Fruit fly (Drosophila melanogaster): Measurements from ENCODE around the gene vn.

vn gene

DNA sequence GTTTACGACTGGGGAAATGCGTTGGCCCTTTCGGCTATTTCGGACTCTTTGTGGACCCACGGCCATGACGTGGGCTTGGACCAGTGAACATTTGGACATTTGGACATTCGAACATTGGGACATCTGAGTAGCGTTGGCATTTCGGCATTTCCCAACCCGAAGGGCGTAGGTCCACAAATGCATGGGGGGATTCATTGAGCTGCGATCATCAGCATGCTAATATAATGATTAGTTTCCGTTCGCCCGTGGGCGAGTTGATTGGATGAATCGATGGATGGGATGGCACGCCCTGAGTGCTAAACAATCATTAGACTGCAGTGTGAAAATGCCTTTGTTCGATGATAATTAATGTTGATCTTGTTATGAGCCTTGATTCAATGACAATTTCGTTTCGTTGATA, 58.0 kb downstream of the vn start (continued):
- no peak for TF ChIP-seq lab (GFP tag; optimal IDR thresholded peaks at IDR 0.05)

DNA sequence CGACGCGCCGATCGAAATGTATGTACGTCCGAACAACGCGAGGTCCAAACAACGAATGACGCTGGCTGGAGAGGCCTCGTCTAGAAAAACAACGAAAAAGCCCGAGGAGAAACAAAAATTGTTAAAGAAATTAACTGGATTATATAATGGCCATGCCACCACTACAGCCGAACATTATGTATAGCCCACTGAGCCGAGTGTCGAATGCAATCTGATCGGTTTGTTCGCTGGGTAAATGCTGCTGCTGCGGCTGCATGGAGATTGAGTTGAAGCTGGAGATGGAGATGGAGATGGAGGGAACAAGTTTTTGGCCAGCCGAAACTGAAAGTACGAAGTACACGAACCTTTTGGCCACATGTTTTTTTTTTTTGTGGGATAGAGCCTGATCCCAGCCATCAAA, 58.9 kb downstream of the vn start, which contains the start of gene Cralbp:
Gene Cralbp (minus strand): TSS at position 115 of the 400 bp plus-strand sequence.
- TF ChIP-seq oc (tag; optimal IDR thresholded peaks at IDR 0.05) (peak; percentile 45), Blimp-1 (GFP tag; optimal IDR thresholded peaks at IDR 0.05) (peak; percentile 54), C15 (GFP tag; IDR thresholded peaks at IDR 0.05) (no peak), Deaf1 (tag; optimal IDR thresholded peaks at IDR 0.05) (peak; percentile 77), NfI (GFP tag; optimal IDR thresholded peaks at IDR 0.05) (no peak), gcm2 (GFP tag; optimal IDR thresholded peaks at IDR 0.05) (no peak), CG12769 (tag; optimal IDR thresholded peaks at IDR 0.05) (peak; percentile 38), Ets65A (GFP tag) (peak; percentile 69), Drgx (GFP tag; IDR thresholded peaks at IDR 0.05) (0 out of 2 replicates have a peak, but pooled peaks have one; percentile 22), CG1647 (GFP tag; optimal IDR thresholded peaks at IDR 0.05) (no peak), hth (optimal IDR thresholded peaks at IDR 0.05) (no peak), ase (GFP tag; IDR thresholded peaks at IDR 0.05) (no peak), jing (GFP tag; optimal IDR thresholded peaks at IDR 0.05) (no peak), chinmo (GFP tag; IDR thresholded peaks at IDR 0.05; ENCODE audit: partially characterized antibody) (0 out of 4 replicates have a peak, but pooled peaks have one; percentile 71), CG17568 (GFP tag; optimal IDR thresholded peaks at IDR 0.05) (no peak), Med (GFP tag) (peak; percentile 45), CG5180 (GFP tag; optimal IDR thresholded peaks at IDR 0.05) (peak; percentile 16), Pdp1 (GFP tag; optimal IDR thresholded peaks at IDR 0.05) (peak in 1 of 2 experiments; percentile 89), sqz (GFP tag; optimal IDR thresholded peaks at IDR 0.05) (peak; percentile 30), zfh1 (GFP tag; IDR thresholded peaks at IDR 0.05) (no peak), pan (optimal IDR thresholded peaks at IDR 0.05) (no peak), pan (GFP tag; optimal IDR thresholded peaks at IDR 0.05 in 1 of 2, IDR thresholded peaks at IDR 0.05 in 1 of 2) (no peak), pho (GFP tag; optimal IDR thresholded peaks at IDR 0.05) (no peak), CG2712 (tag; optimal IDR thresholded peaks at IDR 0.05) (no peak)

DNA sequence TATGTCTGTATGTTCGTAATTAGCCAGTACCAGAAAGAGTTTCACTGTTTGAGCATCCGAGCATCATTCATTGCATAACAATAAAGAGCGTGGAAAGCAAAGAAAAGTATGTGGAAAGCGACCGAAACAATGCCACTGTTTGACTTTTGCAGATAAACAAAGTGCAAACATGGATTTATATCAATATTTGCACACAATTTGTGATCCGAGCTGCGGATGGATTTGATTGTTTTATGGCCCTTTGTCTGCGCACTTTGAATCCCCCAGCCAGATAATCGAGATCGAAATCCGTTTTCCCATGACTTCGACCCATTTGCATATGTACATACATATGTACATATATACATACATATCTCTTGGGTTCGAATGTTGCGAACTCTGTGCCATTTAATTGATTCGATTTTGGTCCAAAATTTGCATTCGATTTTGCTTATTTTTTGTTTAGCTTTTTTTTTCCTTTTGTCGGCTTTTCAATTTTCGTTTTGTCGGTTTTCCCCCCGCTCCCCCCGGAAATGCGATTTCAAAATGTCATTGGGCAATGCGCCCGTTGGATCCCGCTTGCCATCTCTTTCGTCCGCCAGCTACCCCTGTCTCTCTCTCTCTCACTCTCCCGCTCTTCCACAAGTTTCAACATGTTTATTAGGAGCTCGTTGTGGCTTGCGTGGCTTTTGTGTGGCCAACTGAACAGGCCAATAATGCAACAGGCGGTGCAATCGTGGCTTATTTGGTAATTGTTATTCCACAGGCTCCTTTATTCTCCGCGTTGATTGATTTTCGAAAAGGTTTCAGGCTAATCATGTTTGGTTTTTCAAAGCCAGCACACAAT, 60.0 kb downstream of the vn start:
- TF ChIP-seq NfI (GFP tag; optimal IDR thresholded peaks at IDR 0.05): no peak
- TF ChIP-seq CHES-1-like (GFP tag; optimal IDR thresholded peaks at IDR 0.05): no peak
- TF ChIP-seq sd (tag; optimal IDR thresholded peaks at IDR 0.05): no peak
- TF ChIP-seq Lim3 (GFP tag; IDR thresholded peaks at IDR 0.05): no peak
- no peak; the same call in 2 of the 3 replicates for TF ChIP-seq B-H1 (GFP tag; IDR thresholded peaks at IDR 0.05)
- TF ChIP-seq CG1233 (GFP tag; optimal IDR thresholded peaks at IDR 0.05): peak; percentile 26
- TF ChIP-seq CG13624 (GFP tag; optimal IDR thresholded peaks at IDR 0.05): no peak
- TF ChIP-seq Fer1 (GFP tag; optimal IDR thresholded peaks at IDR 0.05): no peak
- no peak for TF ChIP-seq CG17361 (GFP tag; IDR thresholded peaks at IDR 0.05)
- TF ChIP-seq CG1647 (GFP tag; optimal IDR thresholded peaks at IDR 0.05): no peak
- no peak for TF ChIP-seq CG3995 (GFP tag; optimal IDR thresholded peaks at IDR 0.05)
- TF ChIP-seq Sry-β (GFP tag; optimal IDR thresholded peaks at IDR 0.05): peak; percentile 57
- TF ChIP-seq Ssrp (tag; optimal IDR thresholded peaks at IDR 0.05): no peak
- TF ChIP-seq CG11696 (GFP tag; IDR thresholded peaks at IDR 0.05): no peak
- no peak for TF ChIP-seq twi (tag; optimal IDR thresholded peaks at IDR 0.05)
- no peak for TF ChIP-seq corto (GFP tag; optimal IDR thresholded peaks at IDR 0.05)
- TF ChIP-seq CG9876 (GFP tag; optimal IDR thresholded peaks at IDR 0.05): no peak
- TF ChIP-seq CkIIα-i1 (GFP tag; IDR thresholded peaks at IDR 0.05): no peak
- TF ChIP-seq CG9437 (GFP tag; optimal IDR thresholded peaks at IDR 0.05): no peak
- no peak for TF ChIP-seq ro (GFP tag; IDR thresholded peaks at IDR 0.05)
- TF ChIP-seq Spps (tag; optimal IDR thresholded peaks at IDR 0.05): no peak
- TF ChIP-seq HHEX (GFP tag; optimal IDR thresholded peaks at IDR 0.05): no peak
- TF ChIP-seq Rfx (GFP tag; IDR thresholded peaks at IDR 0.05): no peak
- 0 out of 2 replicates have a peak, but pooled peaks have one; percentile 11 for TF ChIP-seq ara (GFP tag; IDR thresholded peaks at IDR 0.05)
- no peak for TF ChIP-seq chinmo (GFP tag; IDR thresholded peaks at IDR 0.05; ENCODE audit: partially characterized antibody)

All from whole organism, embryonic.